Fruit fly (Drosophila melanogaster) whole organism: ENCODE data around the gene Rh3.
"Not testable (repeated sequence)": the region's sequence is repeated elsewhere in the genome, so short reads cannot be mapped to it uniquely, and the experiment has no call there.

Experiments used
- CG8478 ChIP-seq: fragments of >200 bp; optimal IDR thresholded peaks from 2 replicates; lab custom pipeline; 2018; ENCODE audit warnings: inconsistent platforms
- Dll ChIP-seq: fragments of >200 bp; optimal IDR thresholded peaks from 2 replicates; lab custom pipeline; 2017
- EcR ChIP-seq, 2 experiments: fragments of >200 bp; optimal IDR thresholded peaks; 2 replicates each; lab custom pipeline; 2017; ENCODE audit warnings: missing biosample characterization in 2 of 2, missing genetic modification characterization in 2 of 2, missing genetic modification reagents in 2 of 2
- pan ChIP-seq: fragments of >200 bp; optimal IDR thresholded peaks from 2 replicates; lab custom pipeline; 2017
- psq ChIP-seq: fragments of >200 bp; optimal IDR thresholded peaks from 2 replicates; lab custom pipeline; 2017
- usp ChIP-seq: fragments of >200 bp; optimal IDR thresholded peaks from 2 replicates; lab custom pipeline; 2017; ENCODE audit warnings: missing biosample characterization, missing genetic modification characterization, mixed read lengths

Gene Rh3

dm6 chr3R:20082350-20082749, at the start of gene Rh3:
Rh3 (minus strand) TSS chr3R:20082450.
- TF ChIP-seq usp (GFP tag; lab: Kevin White, UChicago), result no peak
- no peak for TF ChIP-seq EcR (GFP tag; optimal IDR thresholded peaks at IDR 0.05; lab: Kevin White, UChicago)
- no peak for TF ChIP-seq pan (lab: Kevin White, UChicago)
- no peak for TF ChIP-seq CG8478
- no peak for TF ChIP-seq Dll
- no peak for TF ChIP-seq psq

dm6 chr3R:20124394-20124793, 42.1 kb upstream of the Rh3 start:
- TF ChIP-seq usp (GFP tag; lab: Kevin White, UChicago) (no peak), psq (no peak), CG8478 (no peak), pan (lab: Kevin White, UChicago) (no peak), Dll (no peak), EcR (GFP tag; optimal IDR thresholded peaks at IDR 0.05; lab: Kevin White, UChicago) (no peak)

dm6 chr3R:20120760-20121159, 38.5 kb upstream of the Rh3 start, which contains the start of gene Gr92a:
Gr92a (plus strand) TSS chr3R:20121060.
- TF ChIP-seq psq, result no peak
- TF ChIP-seq CG8478, result no peak
- TF ChIP-seq pan (lab: Kevin White, UChicago), result no peak
- no peak for TF ChIP-seq EcR (GFP tag; optimal IDR thresholded peaks at IDR 0.05; lab: Kevin White, UChicago)
- no peak for TF ChIP-seq usp (GFP tag; lab: Kevin White, UChicago)
- no peak for TF ChIP-seq Dll

- TF ChIP-seq EcR (GFP tag; optimal IDR thresholded peaks at IDR 0.05; lab: Kevin White, UChicago); psq; pan (lab: Kevin White, UChicago): not testable (repeated sequence)
Measured at dm6 chr3R:20114538-20114937, 32.3 kb upstream of the Rh3 start, which contains the start of gene CG10887. CG10887 (plus strand) TSS chr3R:20114838.

dm6 chr3R:20107863-20108262, 25.6 kb upstream of the Rh3 start, which contains the start of gene CG31206:
CG31206 (minus strand) TSS chr3R:20107963.
- TF ChIP-seq psq (no peak), pan (lab: Kevin White, UChicago) (no peak), EcR (GFP tag; optimal IDR thresholded peaks at IDR 0.05; lab: Kevin White, UChicago) (no peak), usp (GFP tag; lab: Kevin White, UChicago) (no peak), CG8478 (no peak), Dll (no peak)

DNA sequence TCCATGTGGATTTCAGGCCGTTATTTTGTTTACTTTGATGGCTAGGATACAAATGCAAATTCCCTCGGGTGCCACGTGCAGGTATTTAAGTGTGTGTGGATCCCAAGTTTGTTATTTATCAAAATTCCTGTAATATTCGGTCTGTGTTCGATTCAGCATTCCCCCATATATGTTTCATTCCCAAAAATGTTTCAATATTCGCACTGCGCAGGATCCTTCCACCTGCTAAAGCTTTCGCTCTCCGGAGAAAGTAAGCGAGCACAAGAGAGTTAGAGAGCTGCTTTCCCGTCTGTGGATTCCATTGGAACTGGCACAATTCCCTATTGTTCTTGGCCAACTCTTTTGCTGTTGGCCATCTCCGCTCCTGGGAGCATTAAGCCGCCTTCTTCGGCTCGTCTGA, 2.0 kb downstream of the Rh3 start:
- TF ChIP-seq psq (no peak), EcR (GFP tag; optimal IDR thresholded peaks at IDR 0.05; lab: Kevin White, UChicago) (no peak), Dll (no peak), CG8478 (no peak), usp (GFP tag; lab: Kevin White, UChicago) (no peak), pan (lab: Kevin White, UChicago) (no peak)

- TF ChIP-seq usp (GFP tag; lab: Kevin White, UChicago), result no peak
- no peak for TF ChIP-seq EcR (GFP tag; optimal IDR thresholded peaks at IDR 0.05; lab: Kevin White, UChicago)
- TF ChIP-seq psq, result no peak
Measured at dm6 chr3R:20066435-20066834, 15.8 kb downstream of the Rh3 start.

dm6 chr3R:20059650-20060049, 22.6 kb downstream of the Rh3 start, which contains the start of gene CG4390:
CG4390 (minus strand) TSS chr3R:20059750.
- TF ChIP-seq pan (lab: Kevin White, UChicago) (no peak), Dll (no peak), EcR (GFP tag; optimal IDR thresholded peaks at IDR 0.05; lab: Kevin White, UChicago) (no peak), usp (GFP tag; lab: Kevin White, UChicago) (no peak), CG8478 (no peak), psq (no peak)

DNA sequence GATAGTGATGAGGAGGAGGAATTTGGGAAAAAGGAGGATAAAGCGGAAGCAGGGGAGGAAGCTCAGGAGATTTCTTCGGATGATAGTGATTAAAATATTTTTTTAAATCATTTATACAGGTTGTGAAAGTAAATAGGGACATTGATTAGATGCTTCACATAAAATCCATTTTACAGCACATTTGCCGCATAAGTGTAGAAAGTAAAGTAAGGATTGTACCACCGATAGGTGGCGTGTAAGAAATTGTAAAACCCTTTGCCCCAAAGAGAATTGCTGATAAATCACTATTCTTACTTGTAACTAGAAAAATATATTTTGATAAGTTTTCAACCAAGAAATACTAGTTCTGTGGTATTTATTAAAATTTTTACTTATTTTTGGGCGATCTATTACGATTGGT, 23.3 kb downstream of the Rh3 start:
- TF ChIP-seq pan (lab: Kevin White, UChicago) (no peak), Dll (no peak)

dm6 chr3R:20057501-20057900, 24.7 kb downstream of the Rh3 start, which contains the start of gene mdlc:
mdlc (plus strand) TSS chr3R:20057748.
- TF ChIP-seq pan (lab: Kevin White, UChicago), result no peak
- no peak for TF ChIP-seq psq
- TF ChIP-seq Dll, result no peak
- no peak for TF ChIP-seq CG8478
- TF ChIP-seq EcR (GFP tag; optimal IDR thresholded peaks at IDR 0.05; lab: Kevin White, UChicago), result no peak
- TF ChIP-seq usp (GFP tag; lab: Kevin White, UChicago), result no peak

DNA sequence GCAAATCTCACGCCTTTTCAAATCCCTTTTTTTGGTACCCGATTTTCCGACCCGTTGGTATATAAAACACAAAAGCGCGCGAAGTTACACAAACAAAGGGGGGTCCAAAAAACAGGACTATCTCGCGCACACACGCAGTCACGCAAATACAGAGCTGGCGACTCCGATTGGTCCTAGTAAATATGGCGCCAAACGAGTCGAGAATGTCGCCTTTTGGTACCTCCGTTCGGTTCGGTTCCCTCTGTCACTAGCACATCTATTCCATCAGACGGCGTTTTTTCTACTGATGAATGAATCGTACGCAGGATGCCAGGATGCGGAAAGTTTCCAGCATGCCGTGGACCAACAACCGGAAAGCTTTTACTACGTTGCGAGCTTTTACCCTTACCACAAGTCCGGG, 26.4 kb downstream of the Rh3 start, which contains the start of gene CG17193:
CG17193 (minus strand) TSS at position 289 of the 400 bp plus-strand sequence.
- TF ChIP-seq Dll (no peak), pan (lab: Kevin White, UChicago) (no peak), usp (GFP tag; lab: Kevin White, UChicago) (no peak), CG8478 (no peak), EcR (GFP tag; optimal IDR thresholded peaks at IDR 0.05; lab: Kevin White, UChicago) (no peak), psq (no peak)

dm6 chr3R:20042457-20042856, 39.8 kb downstream of the Rh3 start, which contains the start of the genes CG33934 and Indy-2:
CG33934 (plus strand) TSS chr3R:20042757.
Indy-2 (plus strand) TSS chr3R:20042757.
- TF ChIP-seq usp (GFP tag; lab: Kevin White, UChicago) (no peak), pan (lab: Kevin White, UChicago) (no peak), EcR (GFP tag; optimal IDR thresholded peaks at IDR 0.05; lab: Kevin White, UChicago) (no peak)

- TF ChIP-seq Dll, result no peak
- TF ChIP-seq usp (GFP tag; lab: Kevin White, UChicago), result no peak
- TF ChIP-seq EcR (GFP tag; optimal IDR thresholded peaks at IDR 0.05; lab: Kevin White, UChicago), result no peak
- no peak for TF ChIP-seq psq
- no peak for TF ChIP-seq CG8478
- no peak for TF ChIP-seq pan (lab: Kevin White, UChicago)
Measured at dm6 chr3R:20035887-20036286, 46.4 kb downstream of the Rh3 start, which contains the start of gene Regnase-1. Regnase-1 (minus strand) TSS chr3R:20036056.
